Fruit fly (Drosophila melanogaster) Kc167 (cell line): ENCODE results near the gene CkIalpha.

Source experiments
- Sin3A ChIP-seq: fragments of >200 bp; optimal IDR thresholded peaks from 2 replicates; lab custom pipeline; 2018; ENCODE audit warnings: missing external identifiers
- psq ChIP-seq: fragments of >200 bp; optimal IDR thresholded peaks from 2 replicates; lab custom pipeline; 2017; ENCODE audit warnings: missing external identifiers

- TF ChIP-seq Sin3A (lab: Kevin White, UChicago) = no peak
- no peak for TF ChIP-seq psq (lab: Kevin White, UChicago)
Measured at dm6 chrX:12633204-12633603, 20.2 kb upstream of the CkIalpha start.
